Fruit fly (Drosophila melanogaster) whole organism, embryonic: Measurements from ENCODE around the gene PIP4K.
A peak's percentile ranks its signal among the peaks of the same experiment; 100 is the strongest.

ENCODE experiments used
- Atf-2 ChIP-seq: fragments of 200-800 bp; sonication (Bioruptor generic); optimal IDR thresholded peaks from 2 replicates; lab custom pipeline; 2016; ENCODE audit warnings: missing biosample characterization, missing genetic modification characterization
- BtbVII ChIP-seq: fragments of 200-800 bp; sonication (Bioruptor generic); optimal IDR thresholded peaks from 3 replicates; lab custom pipeline; 2017; ENCODE audit warnings: missing biosample characterization, mild to moderate bottlenecking, missing genetic modification characterization
- CG11247 ChIP-seq: fragments of 200-800 bp; sonication (Bioruptor generic); IDR thresholded peaks from 2 replicates; pipeline ENCODE4 v1.3.6; 2022; ENCODE audit warnings: missing biosample characterization, missing genetic modification characterization
- CG11504 ChIP-seq: fragments of 200-800 bp; sonication (Bioruptor generic); optimal IDR thresholded peaks from 3 replicates; lab custom pipeline; 2019; ENCODE audit warnings: missing biosample characterization, mild to moderate bottlenecking, missing genetic modification characterization, moderate library complexity
- CG13424 ChIP-seq: fragments of 200-800 bp; sonication (Bioruptor generic); optimal IDR thresholded peaks from 2 replicates; lab custom pipeline; 2019; ENCODE audit warnings: missing biosample characterization, mild to moderate bottlenecking, missing genetic modification characterization, moderate library complexity
- CG18011 ChIP-seq: fragments of 200-800 bp; sonication (Bioruptor generic); optimal IDR thresholded peaks from 2 replicates; lab custom pipeline; 2017; ENCODE audit warnings: missing biosample characterization, missing genetic modification characterization, mild to moderate bottlenecking, moderate library complexity, missing genotype
- CG18619 ChIP-seq: fragments of 200-800 bp; sonication (Bioruptor generic); optimal IDR thresholded peaks from 3 replicates; lab custom pipeline; 2017; ENCODE audit warnings: missing biosample characterization, mild to moderate bottlenecking, missing genetic modification characterization
- CG2116 ChIP-seq: fragments of 200-800 bp; sonication (Bioruptor generic); optimal IDR thresholded peaks from 3 replicates; lab custom pipeline; 2018; ENCODE audit warnings: missing biosample characterization, mild to moderate bottlenecking, missing genetic modification characterization
- CG2129 ChIP-seq: fragments of 200-800 bp; sonication (Bioruptor generic); IDR thresholded peaks from 2 replicates; pipeline ENCODE4 v1.3.6; 2022; ENCODE audit warnings: missing biosample characterization, missing genetic modification characterization; ENCODE audit not compliant: partially characterized antibody
- CG2712 ChIP-seq: fragments of 200-800 bp; optimal IDR thresholded peaks from 3 replicates; lab custom pipeline; 2019; ENCODE audit warnings: missing biosample characterization, mild to moderate bottlenecking, missing genetic modification characterization, moderate library complexity
- CG34376 ChIP-seq: fragments of 200-800 bp; sonication (Bioruptor generic); optimal IDR thresholded peaks from 2 replicates; lab custom pipeline; 2018; ENCODE audit warnings: missing biosample characterization, mild to moderate bottlenecking, missing genetic modification characterization
- CG42726 ChIP-seq: fragments of 200-800 bp; sonication (Bioruptor generic); IDR thresholded peaks from 2 replicates; pipeline ENCODE4 v1.3.6; 2022; ENCODE audit warnings: missing biosample characterization, missing genetic modification characterization; ENCODE audit not compliant: partially characterized antibody
- CG4328 ChIP-seq: fragments of 200-800 bp; sonication (Bioruptor generic); optimal IDR thresholded peaks from 3 replicates; lab custom pipeline; 2017; ENCODE audit warnings: missing biosample characterization, missing genetic modification reagents, missing genetic modification characterization
- CG5245 ChIP-seq: fragments of 200-800 bp; sonication (Bioruptor generic); optimal IDR thresholded peaks from 3 replicates; lab custom pipeline; 2016; ENCODE audit warnings: missing biosample characterization, missing genetic modification characterization
- CG7928 ChIP-seq: fragments of 200-800 bp; sonication (Bioruptor generic); optimal IDR thresholded peaks from 2 replicates; lab custom pipeline; 2017; ENCODE audit warnings: missing biosample characterization, mild to moderate bottlenecking, missing genetic modification characterization
- CG8388 ChIP-seq: fragments of 200-800 bp; sonication (Bioruptor generic); optimal IDR thresholded peaks from 2 replicates; lab custom pipeline; 2019; ENCODE audit warnings: missing biosample characterization, mild to moderate bottlenecking, missing genetic modification characterization, moderate library complexity
- CG9609 ChIP-seq: fragments of 200-800 bp; sonication (Bioruptor generic); optimal IDR thresholded peaks from 3 replicates; lab custom pipeline; 2016; ENCODE audit warnings: missing biosample characterization, missing genetic modification characterization
- ERR ChIP-seq: fragments of 200-800 bp; sonication (Bioruptor generic); optimal IDR thresholded peaks from 2 replicates; lab custom pipeline; 2016; ENCODE audit warnings: missing biosample characterization, missing genetic modification characterization
- Elba2 ChIP-seq: fragments of 200-800 bp; sonication (Bioruptor generic); optimal IDR thresholded peaks from 3 replicates; lab custom pipeline; 2016; ENCODE audit warnings: missing biosample characterization, missing genetic modification characterization
- Fer3 ChIP-seq: fragments of 200-800 bp; sonication (Bioruptor generic); optimal IDR thresholded peaks from 2 replicates; lab custom pipeline; 2018; ENCODE audit warnings: missing biosample characterization, mild to moderate bottlenecking, missing genetic modification characterization, moderate library complexity
- HLHmδ ChIP-seq: fragments of 200-800 bp; sonication (Bioruptor generic); optimal IDR thresholded peaks from 2 replicates; lab custom pipeline; 2018; ENCODE audit warnings: missing biosample characterization, mild to moderate bottlenecking, missing genetic modification characterization, moderate library complexity
- Hmr ChIP-seq: fragments of 200-800 bp; sonication (Bioruptor generic); optimal IDR thresholded peaks from 3 replicates; lab custom pipeline; 2017; ENCODE audit warnings: mild to moderate bottlenecking, missing biosample characterization, missing genetic modification reagents, missing genetic modification characterization
- Nf-YC ChIP-seq: fragments of 200-800 bp; optimal IDR thresholded peaks from 3 replicates; lab custom pipeline; 2019; ENCODE audit warnings: missing biosample characterization, mild to moderate bottlenecking, missing genetic modification characterization, moderate library complexity
- Ravus ChIP-seq: fragments of 200-800 bp; sonication (Bioruptor generic); IDR thresholded peaks from 2 replicates; pipeline ENCODE4 v1.3.6; 2022; ENCODE audit warnings: missing biosample characterization, missing genetic modification characterization
- Vsx1 ChIP-seq: fragments of 200-800 bp; sonication (Bioruptor generic); optimal IDR thresholded peaks from 2 replicates; lab custom pipeline; 2017; ENCODE audit warnings: missing biosample characterization, mild to moderate bottlenecking, missing genetic modification characterization, missing genetic modification reagents
- al ChIP-seq: fragments of 200-800 bp; sonication (Bioruptor generic); IDR thresholded peaks from 2 replicates; pipeline ENCODE4 v1.3.6; 2022; ENCODE audit warnings: missing biosample characterization, missing genetic modification characterization
- ash1 ChIP-seq: fragments of 200-800 bp; sonication (Bioruptor generic); optimal IDR thresholded peaks from 2 replicates; lab custom pipeline; 2018; ENCODE audit warnings: missing biosample characterization, mild to moderate bottlenecking, missing genetic modification characterization
- bowl ChIP-seq: fragments of 200-800 bp; sonication (Bioruptor generic); IDR thresholded peaks from 2 replicates; pipeline ENCODE4 v1.3.6; 2022; ENCODE audit warnings: missing biosample characterization, missing genetic modification characterization
- cato ChIP-seq: fragments of 200-800 bp; sonication (Bioruptor generic); optimal IDR thresholded peaks from 2 replicates; lab custom pipeline; 2016; ENCODE audit warnings: missing biosample characterization, missing genetic modification characterization, borderline replicate concordance
- chif ChIP-seq, 2 experiments: fragments of 200-800 bp; sonication (Bioruptor generic); optimal IDR thresholded peaks; 3 replicates each; lab custom pipeline; 2016; ENCODE audit warnings: missing biosample characterization in 2 of 2, missing genetic modification characterization in 2 of 2
- cwo ChIP-seq: fragments of 200-800 bp; sonication (Bioruptor generic); optimal IDR thresholded peaks from 3 replicates; lab custom pipeline; 2017; ENCODE audit warnings: missing biosample characterization, missing genetic modification characterization, mild to moderate bottlenecking, moderate library complexity, missing genetic modification reagents
- dmrt11E ChIP-seq: fragments of 200-800 bp; sonication (Bioruptor generic); optimal IDR thresholded peaks from 3 replicates; lab custom pipeline; 2018; ENCODE audit warnings: missing biosample characterization, mild to moderate bottlenecking, missing genetic modification characterization, moderate library complexity
- dysf ChIP-seq: fragments of 200-800 bp; sonication (Bioruptor generic); IDR thresholded peaks from 3 replicates; pipeline ENCODE4 v1.3.6; 2022; ENCODE audit warnings: missing biosample characterization, missing genetic modification characterization
- ems ChIP-seq: fragments of 200-800 bp; sonication (Bioruptor generic); optimal IDR thresholded peaks from 3 replicates; lab custom pipeline; 2016; ENCODE audit warnings: missing biosample characterization, missing genetic modification characterization
- gsb-n ChIP-seq: fragments of 200-800 bp; sonication (Bioruptor generic); optimal IDR thresholded peaks from 3 replicates; lab custom pipeline; 2018; ENCODE audit warnings: missing biosample characterization, mild to moderate bottlenecking, missing genetic modification characterization
- jing ChIP-seq: fragments of 200-800 bp; sonication (Bioruptor generic); optimal IDR thresholded peaks from 2 replicates; lab custom pipeline; 2018; ENCODE audit warnings: missing biosample characterization, mild to moderate bottlenecking, missing genetic modification characterization
- kay ChIP-seq: fragments of 200-800 bp; sonication (Bioruptor generic); optimal IDR thresholded peaks from 2 replicates; lab custom pipeline; 2016; ENCODE audit warnings: missing biosample characterization, missing genetic modification characterization
- lola ChIP-seq, 3 experiments: fragments of >200 bp in 2 of 3; fragments of 200-800 bp in 1 of 3; sonication (Bioruptor generic) in 1 of 3; optimal IDR thresholded peaks; 2 replicates each; lab custom pipeline; 2017 to 2019; ENCODE audit warnings: missing biosample characterization in 3 of 3, missing genetic modification characterization in 3 of 3, mild to moderate bottlenecking in 1 of 3, moderate library complexity in 1 of 3
- mld ChIP-seq: fragments of 200-800 bp; sonication (Bioruptor generic); IDR thresholded peaks from 3 replicates; pipeline ENCODE4 v1.3.6; 2022; ENCODE audit warnings: missing biosample characterization, missing genetic modification characterization; ENCODE audit not compliant: partially characterized antibody
- nmo ChIP-seq: fragments of 200-800 bp; sonication (Bioruptor generic); optimal IDR thresholded peaks from 2 replicates; lab custom pipeline; 2018; ENCODE audit warnings: missing biosample characterization, mild to moderate bottlenecking, missing genetic modification characterization, moderate library complexity
- odd ChIP-seq: fragments of 200-800 bp; sonication (Bioruptor generic); optimal IDR thresholded peaks from 2 replicates; lab custom pipeline; 2017; ENCODE audit warnings: missing biosample characterization, mild to moderate bottlenecking, missing genetic modification characterization
- p53 ChIP-seq: fragments of 200-800 bp; sonication (Bioruptor generic); optimal IDR thresholded peaks from 2 replicates; lab custom pipeline; 2016; ENCODE audit warnings: missing biosample characterization, missing genetic modification characterization
- prd ChIP-seq, 3 experiments: fragments of >200 bp in 2 of 3; fragments of 200-800 bp in 1 of 3; sonication (Bioruptor generic) in 1 of 3; optimal IDR thresholded peaks in 2 of 3; IDR thresholded peaks in 1 of 3; 2 replicates in 2 of 3; 3 replicates in 1 of 3; pipeline versions ENCODE4 v1.3.6 to Lab custom; 2017 to 2022; ENCODE audit warnings: missing biosample characterization in 1 of 3, missing genetic modification characterization in 1 of 3
- ro ChIP-seq: fragments of 200-800 bp; sonication (Bioruptor generic); IDR thresholded peaks from 2 replicates; pipeline ENCODE4 v1.3.6; 2022; ENCODE audit warnings: missing biosample characterization, missing genetic modification characterization
- run ChIP-seq: fragments of 200-800 bp; sonication (Bioruptor generic); optimal IDR thresholded peaks from 3 replicates; lab custom pipeline; 2018; ENCODE audit warnings: missing biosample characterization, mild to moderate bottlenecking, missing genetic modification characterization
- sim ChIP-seq: fragments of 200-800 bp; sonication (Bioruptor generic); IDR thresholded peaks from 2 replicates; pipeline ENCODE4 v1.3.6; 2022; ENCODE audit warnings: missing biosample characterization, missing genetic modification characterization
- tll ChIP-seq, 2 experiments: fragments of 200-800 bp in 1 of 2; fragments of >200 bp in 1 of 2; sonication (Bioruptor generic) in 1 of 2; optimal IDR thresholded peaks; 2 replicates each; lab custom pipeline; 2017 to 2019; ENCODE audit warnings: missing biosample characterization in 2 of 2, missing genetic modification characterization in 2 of 2, mild to moderate bottlenecking in 1 of 2, moderate library complexity in 1 of 2
- tx ChIP-seq: fragments of 200-800 bp; sonication (Bioruptor generic); optimal IDR thresholded peaks from 2 replicates; lab custom pipeline; 2016; ENCODE audit warnings: missing biosample characterization, missing genetic modification characterization
- zf30C ChIP-seq: fragments of 200-800 bp; sonication (Bioruptor generic); optimal IDR thresholded peaks from 3 replicates; lab custom pipeline; 2018; ENCODE audit warnings: missing biosample characterization, mild to moderate bottlenecking, missing genetic modification characterization
- zfh1 ChIP-seq: fragments of 200-800 bp; sonication (Bioruptor generic); IDR thresholded peaks from 3 replicates; pipeline ENCODE4 v1.3.6; 2022; ENCODE audit warnings: missing biosample characterization, missing genetic modification characterization

PIP4K gene

DNA sequence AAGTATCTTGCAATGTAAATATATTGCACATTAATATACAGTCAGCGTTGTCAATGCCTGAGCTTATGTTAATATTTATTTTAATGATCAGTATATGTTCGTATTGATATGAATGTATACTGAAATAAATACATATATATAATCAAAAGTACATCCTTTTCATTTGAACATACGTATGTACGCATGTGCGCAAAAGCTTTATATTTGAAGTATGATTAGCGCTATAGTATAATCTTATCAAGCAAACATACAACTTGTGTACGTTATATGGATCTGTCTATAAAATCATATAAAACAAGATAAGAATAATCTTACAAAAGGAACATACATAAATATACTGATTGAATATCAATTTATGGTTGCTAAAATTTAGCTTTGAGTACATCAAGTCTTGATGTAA lies 2.5 kb upstream of the PIP4K start (continued):
- TF ChIP-seq Fer3 (no peak), zfh1 (GFP tag; lab: Robert Waterston, UW) (no peak), run (tag; lab: Kevin White, UChicago) (no peak), CG2116 (GFP tag; lab: Kevin White, UChicago) (no peak), CG42726 (GFP tag; lab: Robert Waterston, UW) (no peak), BtbVII (GFP tag; lab: Kevin White, UChicago) (no peak), CG11247 (GFP tag; lab: Robert Waterston, UW) (no peak), Hmr (GFP tag; lab: Kevin White, UChicago) (no peak), tx (GFP tag; lab: Kevin White, UChicago) (no peak), ERR (GFP tag; lab: Kevin White, UChicago) (no peak), ems (no peak), CG13424 (tag; lab: Kevin White, UChicago) (peak; percentile 29), CG18619 (GFP tag; lab: Kevin White, UChicago) (no peak), gsb-n (tag; lab: Kevin White, UChicago) (no peak), zf30C (GFP tag; lab: Kevin White, UChicago) (no peak), ash1 (GFP tag; lab: Kevin White, UChicago) (no peak), jing (no peak), CG4328 (peak; percentile 39), Vsx1 (GFP tag; lab: Kevin White, UChicago) (peak; percentile 18), ro (GFP tag; lab: Robert Waterston, UW) (no peak), bowl (no peak), sim (GFP tag; lab: Robert Waterston, UW) (no peak), Atf-2 (GFP tag; lab: Kevin White, UChicago) (no peak), lola (GFP tag; optimal IDR thresholded peaks at IDR 0.05; lab: Kevin White, UChicago) (peak in 1 of 3 experiments; percentile 37), prd (optimal IDR thresholded peaks at IDR 0.05; lab: Kevin White, UChicago) (no peak), prd (GFP tag; IDR thresholded peaks at IDR 0.05; lab: Robert Waterston, UW) (no peak), kay (GFP tag; lab: Kevin White, UChicago) (no peak), p53 (GFP tag; lab: Kevin White, UChicago) (no peak), chif (GFP tag; optimal IDR thresholded peaks at IDR 0.05; lab: Kevin White, UChicago) (no peak), Ravus (GFP tag; lab: Robert Waterston, UW) (no peak), al (GFP tag; lab: Robert Waterston, UW) (no peak), CG7928 (GFP tag; lab: Kevin White, UChicago) (no peak), CG2712 (tag; lab: Kevin White, UChicago) (peak; percentile 14), cwo (GFP tag; lab: Kevin White, UChicago) (no peak), dmrt11E (tag; lab: Kevin White, UChicago) (peak; percentile 38), nmo (no peak), odd (GFP tag; lab: Kevin White, UChicago) (peak; percentile 62), CG2129 (GFP tag; lab: Robert Waterston, UW) (no peak), CG34376 (GFP tag; lab: Kevin White, UChicago) (peak; percentile 78), Elba2 (no peak), dysf (GFP tag; lab: Robert Waterston, UW) (no peak), HLHmδ (no peak), tll (GFP tag; optimal IDR thresholded peaks at IDR 0.05; lab: Kevin White, UChicago) (no peak), CG5245 (no peak), CG9609 (GFP tag; lab: Kevin White, UChicago) (no peak), CG11504 (no peak), Nf-YC (tag; lab: Kevin White, UChicago) (peak; percentile 45), CG8388 (GFP tag; lab: Kevin White, UChicago) (no peak), mld (GFP tag; lab: Robert Waterston, UW) (no peak), cato (GFP tag; lab: Kevin White, UChicago) (no peak), CG18011 (GFP tag; lab: Kevin White, UChicago) (no peak)
